Worm (Caenorhabditis elegans): ENCODE results near the gene gpx-3.

The gpx-3 gene

ce11 chrX:9560931-9561330 is 26.8 kb upstream of the gpx-3 start (continued):
- TF ChIP-seq F26F4.8 (GFP tag; conservative IDR thresholded peaks at IDR 0.05), result 0 out of 2 replicates have a peak, but pooled peaks have one; percentile 31
- TF ChIP-seq T26A8.4 (GFP tag; IDR thresholded peaks at IDR 0.05), result peak; percentile 61
- 0 out of 2 replicates have a peak, but pooled peaks have one; percentile 53 for TF ChIP-seq D1046.2 (GFP tag; IDR thresholded peaks at IDR 0.05)
- TF ChIP-seq daf-19 (GFP tag; conservative IDR thresholded peaks at IDR 0.05), result peak; percentile 67; the same call in 1 of the 2 replicates
- peak; percentile 38; the same call in 1 of the 2 replicates for TF ChIP-seq ctbp-1 (GFP tag; IDR thresholded peaks at IDR 0.05)
- TF ChIP-seq pha-4 (GFP tag; IDR thresholded peaks at IDR 0.05), result peak; percentile 68; the same call in 1 of the 2 replicates
- TF ChIP-seq pha-4 (tag; optimal IDR thresholded peaks at IDR 0.05), result no peak
- TF ChIP-seq lsy-2 (tag; optimal IDR thresholded peaks at IDR 0.05), result peak in 1 of 2 experiments; percentile 34
- TF ChIP-seq arid-1 (GFP tag; conservative IDR thresholded peaks at IDR 0.05), result peak; percentile 69; the same call in 1 of the 2 replicates
- TF ChIP-seq hif-1 (tag; optimal IDR thresholded peaks at IDR 0.05), result peak in 1 of 2 experiments; percentile 38
- TF ChIP-seq jun-1 (tag; optimal IDR thresholded peaks at IDR 0.05), result no peak
- TF ChIP-seq nhr-111 (GFP tag; optimal IDR thresholded peaks at IDR 0.05), result no peak
- TF ChIP-seq saeg-2 (GFP tag; IDR thresholded peaks at IDR 0.05), result 0 out of 2 replicates have a peak, but pooled peaks have one; percentile 62
- TF ChIP-seq duxl-1 (tag; optimal IDR thresholded peaks at IDR 0.05; ENCODE audit: poor library complexity), result no peak
- peak; percentile 74 for TF ChIP-seq tra-1 (GFP tag; IDR thresholded peaks at IDR 0.05)
- 0 out of 2 replicates have a peak, but pooled peaks have one; percentile 49 for TF ChIP-seq dmd-9 (GFP tag; IDR thresholded peaks at IDR 0.05)
- no peak for TF ChIP-seq zip-2 (tag; optimal IDR thresholded peaks at IDR 0.05)
- TF ChIP-seq hmg-1.1 (GFP tag; IDR thresholded peaks at IDR 0.05), result 0 out of 2 replicates have a peak, but pooled peaks have one; percentile 11
- peak; percentile 30 to 40 for TF ChIP-seq daf-16 (GFP tag; optimal IDR thresholded peaks at IDR 0.05)
- peak; percentile 62 for TF ChIP-seq daf-16 (tag; optimal IDR thresholded peaks at IDR 0.05)
- TF ChIP-seq aha-1 (tag), result no peak
- TF ChIP-seq rbr-2 (tag; optimal IDR thresholded peaks at IDR 0.05), result peak; percentile 37
- peak; percentile 64 for TF ChIP-seq mep-1 (tag; optimal IDR thresholded peaks at IDR 0.05)
- TF ChIP-seq gei-8 (GFP tag; optimal IDR thresholded peaks at IDR 0.05), result no peak
- TF ChIP-seq lin-38 (GFP tag; IDR thresholded peaks at IDR 0.05), result peak; percentile 64
- TF ChIP-seq tag-97 (GFP tag; IDR thresholded peaks at IDR 0.05), result 0 out of 2 replicates have a peak, but pooled peaks have one; percentile 22
- TF ChIP-seq ceh-82 (tag; optimal IDR thresholded peaks at IDR 0.05), result no peak
- TF ChIP-seq ceh-20 (GFP tag; IDR thresholded peaks at IDR 0.05), result 0 out of 2 replicates have a peak, but pooled peaks have one; percentile 28
- TF ChIP-seq madf-5 (GFP tag; IDR thresholded peaks at IDR 0.05), result peak; percentile 58 to 88; a peak in 2 of 4 replicates
- peak; percentile 69 for TF ChIP-seq dve-1 (tag; optimal IDR thresholded peaks at IDR 0.05; ENCODE audit: insufficient read depth)
- no peak for TF ChIP-seq egl-27 (tag; optimal IDR thresholded peaks at IDR 0.05)
- 0 out of 2 replicates have a peak, but pooled peaks have one; percentile 27 for TF ChIP-seq php-3 (GFP tag; IDR thresholded peaks at IDR 0.05)
- peak; percentile 81 for TF ChIP-seq dmd-8 (GFP tag; IDR thresholded peaks at IDR 0.05)
- peak; percentile 88 for TF ChIP-seq lim-7 (GFP tag; IDR thresholded peaks at IDR 0.05)
- TF ChIP-seq zfp-2 (tag; optimal IDR thresholded peaks at IDR 0.05), result no peak
- peak; percentile 63; the same call in 1 of the 2 replicates for TF ChIP-seq nhr-42 (GFP tag; IDR thresholded peaks at IDR 0.05)
- 0 out of 2 replicates have a peak, but pooled peaks have one; percentile 14 for TF ChIP-seq Y48G9A.11 (GFP tag; IDR thresholded peaks at IDR 0.05)
- peak; percentile 60 for TF ChIP-seq dmd-6 (GFP tag; IDR thresholded peaks at IDR 0.05)
- TF ChIP-seq madf-9 (GFP tag; conservative IDR thresholded peaks at IDR 0.05), result peak; percentile 44; the same call in 1 of the 2 replicates
- TF ChIP-seq lin-1 (GFP tag; IDR thresholded peaks at IDR 0.05), result 0 out of 2 replicates have a peak, but pooled peaks have one; percentile 45
- peak; percentile 11 for TF ChIP-seq nhr-102 (tag; optimal IDR thresholded peaks at IDR 0.05)

All from whole organism, L4 larva.